Worm (Caenorhabditis elegans) whole organism, L2 larva: ENCODE measurements around the gene strm-1.

Source experiments
- ceh-82 ChIP-seq: fragments of 150-350 bp; optimal IDR thresholded peaks from 2 replicates; lab custom pipeline; 2014; ENCODE audit warnings: missing biosample characterization, missing genetic modification characterization
- egl-27 ChIP-seq: sonication (generic microtip); optimal IDR thresholded peaks from 3 replicates; lab custom pipeline; 2017; ENCODE audit warnings: missing biosample characterization, missing genetic modification reagents, missing genetic modification characterization
- elt-1 ChIP-seq: fragments of 150-350 bp; optimal IDR thresholded peaks from 2 replicates; lab custom pipeline; 2014; ENCODE audit warnings: missing biosample characterization, missing genetic modification characterization
- lin-39 ChIP-seq: fragments of 150-350 bp; optimal IDR thresholded peaks from 2 replicates; lab custom pipeline; 2014; ENCODE audit warnings: missing biosample characterization, missing genetic modification reagents, missing genetic modification characterization
- mab-5 ChIP-seq: fragments of 150-350 bp; optimal IDR thresholded peaks from 2 replicates; lab custom pipeline; 2014; ENCODE audit warnings: missing biosample characterization, missing genetic modification characterization
- mdl-1 ChIP-seq, 2 experiments: fragments of 150-350 bp in 1 of 2; sonication (generic microtip) in 1 of 2; optimal IDR thresholded peaks; 2 replicates each; lab custom pipeline; 2017; ENCODE audit warnings: missing biosample characterization in 2 of 2, missing genetic modification characterization in 2 of 2
- nhr-11 ChIP-seq: fragments of 150-350 bp; optimal IDR thresholded peaks from 2 replicates; lab custom pipeline; 2014; ENCODE audit warnings: missing biosample characterization, missing genetic modification characterization
- nhr-237 ChIP-seq: fragments of 150-350 bp; optimal IDR thresholded peaks from 2 replicates; lab custom pipeline; 2014; ENCODE audit warnings: missing biosample characterization, missing genetic modification characterization
- nhr-25 ChIP-seq: fragments of 150-350 bp; sonication (generic microtip); optimal IDR thresholded peaks from 3 replicates; lab custom pipeline; 2014; ENCODE audit warnings: missing biosample characterization, missing genetic modification characterization
- nhr-77 ChIP-seq: fragments of 150-350 bp; optimal IDR thresholded peaks from 2 replicates; lab custom pipeline; 2014; ENCODE audit warnings: missing biosample characterization, missing genetic modification characterization
- snpc-4 ChIP-seq: fragments of 150-350 bp; optimal IDR thresholded peaks from 2 replicates; lab custom pipeline; 2014; ENCODE audit warnings: missing biosample characterization, missing genetic modification characterization
- unc-62 ChIP-seq: fragments of 150-350 bp; optimal IDR thresholded peaks from 2 replicates; lab custom pipeline; 2014; ENCODE audit warnings: missing biosample characterization, missing genetic modification reagents, missing genetic modification characterization
- ztf-11 ChIP-seq: sonication (generic microtip); optimal IDR thresholded peaks from 2 replicates; lab custom pipeline; 2017; ENCODE audit warnings: missing biosample characterization, missing genetic modification characterization

ce11 chrIII:2362648-2363047 is 39.2 kb upstream of the strm-1 start, which contains the start of gene srd-69:
- TF ChIP-seq snpc-4: no peak
- no peak for TF ChIP-seq nhr-11 (tag; lab: Kevin White, UChicago)
- no peak for TF ChIP-seq mdl-1 (tag; optimal IDR thresholded peaks at IDR 0.05; lab: Kevin White, UChicago)
- no peak for TF ChIP-seq lin-39 (tag; lab: Kevin White, UChicago)
- no peak for TF ChIP-seq nhr-77 (tag; lab: Kevin White, UChicago)
- no peak for TF ChIP-seq nhr-237 (tag; lab: Kevin White, UChicago)
- no peak for TF ChIP-seq ceh-82
- no peak for TF ChIP-seq ztf-11 (tag; lab: Kevin White, UChicago)
- TF ChIP-seq egl-27: no peak
- no peak for TF ChIP-seq nhr-25
- TF ChIP-seq unc-62 (GFP tag; lab: Kevin White, UChicago): no peak
- no peak for TF ChIP-seq elt-1 (tag; lab: Kevin White, UChicago)
- TF ChIP-seq mab-5 (tag; lab: Kevin White, UChicago): no peak
